Fruit fly (Drosophila melanogaster) S2 (cell line): ENCODE measurements around the gene Hex-t1.

Experiments used
- CG8478 ChIP-seq: fragments of >200 bp; optimal IDR thresholded peaks from 2 replicates; lab custom pipeline; 2018
- CTCF ChIP-seq, 2 experiments: fragments of >200 bp; optimal IDR thresholded peaks; 2 replicates each; lab custom pipeline; 2018

- TF ChIP-seq CG8478 (lab: Kevin White, UChicago) (no peak), CTCF (optimal IDR thresholded peaks at IDR 0.05; lab: Kevin White, UChicago) (no peak)
These were observed 39.1 kb upstream of the Hex-t1 start for dm6 chr3R:26409780-26410179.
